Worm (Caenorhabditis elegans): ENCODE results near the gene F31E8.4.

The F31E8.4 gene

ce11 chrII:6782738-6783163, 17.2 kb downstream of the F31E8.4 start (continued):
- TF ChIP-seq dpl-1 (GFP tag; optimal IDR thresholded peaks at IDR 0.05) (peak; percentile 55), arid-1 (GFP tag; conservative IDR thresholded peaks at IDR 0.05) (0 out of 2 replicates have a peak, but pooled peaks have one; percentile 40), aha-1 (tag) (peak; percentile 90), rbr-2 (tag; optimal IDR thresholded peaks at IDR 0.05) (peak; percentile 52), aly-2 (tag; optimal IDR thresholded peaks at IDR 0.05) (no peak), mes-2 (tag; optimal IDR thresholded peaks at IDR 0.05; ENCODE audit: poor library complexity, severe bottlenecking) (peak; percentile 47), nhr-28 (tag; optimal IDR thresholded peaks at IDR 0.05) (peak; percentile 80), F44E2.7 (GFP tag; IDR thresholded peaks at IDR 0.05) (no peak), snpc-4 (tag; optimal IDR thresholded peaks at IDR 0.05) (no peak), egl-43 (GFP tag; IDR thresholded peaks at IDR 0.05) (peak; percentile 58; the same call in 1 of the 2 replicates), daf-16 (GFP tag; optimal IDR thresholded peaks at IDR 0.05) (peak in 1 of 2 experiments; percentile 57), daf-16 (tag; optimal IDR thresholded peaks at IDR 0.05) (peak; percentile 20), lin-39 (tag; optimal IDR thresholded peaks at IDR 0.05) (no peak), nhr-10 (tag; optimal IDR thresholded peaks at IDR 0.05) (no peak), F37D6.2 (tag; optimal IDR thresholded peaks at IDR 0.05) (peak; percentile 29), hlh-11 (tag; optimal IDR thresholded peaks at IDR 0.05) (peak; percentile 69), ces-1 (GFP tag; optimal IDR thresholded peaks at IDR 0.05) (no peak), lin-38 (GFP tag; IDR thresholded peaks at IDR 0.05) (peak; percentile 56), hif-1 (tag; optimal IDR thresholded peaks at IDR 0.05) (peak in 1 of 2 experiments; percentile 61), dve-1 (tag; optimal IDR thresholded peaks at IDR 0.05; ENCODE audit: insufficient read depth) (peak; percentile 27), madf-9 (GFP tag; conservative IDR thresholded peaks at IDR 0.05) (0 out of 2 replicates have a peak, but pooled peaks have one; percentile 23), ctbp-1 (GFP tag; IDR thresholded peaks at IDR 0.05) (peak; percentile 69), mxl-3 (GFP tag; optimal IDR thresholded peaks at IDR 0.05) (peak; percentile 75), nhr-11 (tag; optimal IDR thresholded peaks at IDR 0.05) (peak; percentile 70), duxl-1 (tag; optimal IDR thresholded peaks at IDR 0.05; ENCODE audit: poor library complexity) (no peak), nhr-25 (tag; optimal IDR thresholded peaks at IDR 0.05; ENCODE audit: borderline replicate concordance, insufficient read depth) (peak; percentile 17), zag-1 (tag; optimal IDR thresholded peaks at IDR 0.05) (no peak), lsy-2 (tag; optimal IDR thresholded peaks at IDR 0.05) (peak; percentile 25 to 80), daf-12 (tag; optimal IDR thresholded peaks at IDR 0.05) (no peak)

ce11 chrII:6781983-6782382, 18.0 kb downstream of the F31E8.4 start:
- TF ChIP-seq lim-7 (GFP tag; IDR thresholded peaks at IDR 0.05) (no peak), ZK337.2 (GFP tag; IDR thresholded peaks at IDR 0.05) (no peak), nhr-48 (tag; optimal IDR thresholded peaks at IDR 0.05) (no peak), lsy-2 (tag; optimal IDR thresholded peaks at IDR 0.05) (peak in 1 of 2 experiments; percentile 7), mep-1 (tag; optimal IDR thresholded peaks at IDR 0.05) (no peak), unc-62 (GFP tag; optimal IDR thresholded peaks at IDR 0.05 in 1 of 2) (peak in 1 of 2 experiments; percentile 60), unc-62 (tag; optimal IDR thresholded peaks at IDR 0.05) (no peak)

ce11 chrII:6781231-6781630, 18.7 kb downstream of the F31E8.4 start:
- peak; percentile 60 for TF ChIP-seq hlh-11 (tag; optimal IDR thresholded peaks at IDR 0.05)
- TF ChIP-seq ceh-28 (tag; optimal IDR thresholded peaks at IDR 0.05) = no peak
- peak in 1 of 2 experiments; percentile 55 for TF ChIP-seq unc-62 (GFP tag; optimal IDR thresholded peaks at IDR 0.05 in 1 of 2)
- no peak for TF ChIP-seq unc-62 (tag; optimal IDR thresholded peaks at IDR 0.05)
- TF ChIP-seq daf-16 (GFP tag; optimal IDR thresholded peaks at IDR 0.05) = no peak
- peak; percentile 89 for TF ChIP-seq daf-16 (tag; optimal IDR thresholded peaks at IDR 0.05)
- no peak for TF ChIP-seq nhr-77 (tag; optimal IDR thresholded peaks at IDR 0.05)
- no peak for TF ChIP-seq dmd-9 (GFP tag; IDR thresholded peaks at IDR 0.05)
- TF ChIP-seq Y75B8A.6 (GFP tag; IDR thresholded peaks at IDR 0.05) = no peak
- peak; percentile 46; the same call in 1 of the 2 replicates for TF ChIP-seq dmd-6 (GFP tag; IDR thresholded peaks at IDR 0.05)
- 0 out of 2 replicates have a peak, but pooled peaks have one; percentile 17 for TF ChIP-seq tra-1 (GFP tag; IDR thresholded peaks at IDR 0.05)
- no peak for TF ChIP-seq gei-8 (GFP tag; optimal IDR thresholded peaks at IDR 0.05)
- peak; percentile 59; the same call in 1 of the 2 replicates for TF ChIP-seq mdt-29 (GFP tag; IDR thresholded peaks at IDR 0.05)
- peak; percentile 4 for TF ChIP-seq pqm-1 (tag; optimal IDR thresholded peaks at IDR 0.05)
- TF ChIP-seq pha-4 (GFP tag; IDR thresholded peaks at IDR 0.05) = no peak
- no peak for TF ChIP-seq pha-4 (tag; optimal IDR thresholded peaks at IDR 0.05)
- TF ChIP-seq dpl-1 (GFP tag; optimal IDR thresholded peaks at IDR 0.05) = no peak
- peak; percentile 18 for TF ChIP-seq hlh-30 (tag; optimal IDR thresholded peaks at IDR 0.05; ENCODE audit: insufficient read depth)
- TF ChIP-seq dve-1 (tag; optimal IDR thresholded peaks at IDR 0.05; ENCODE audit: insufficient read depth) = peak; percentile 31
- no peak for TF ChIP-seq ZK546.5 (tag; optimal IDR thresholded peaks at IDR 0.05)
- no peak for TF ChIP-seq nhr-42 (GFP tag; IDR thresholded peaks at IDR 0.05)

Data from whole organism, L4 larva.